Fruit fly (Drosophila melanogaster) whole organism, embryonic: ENCODE data around the gene simj.

ENCODE experiments used
- Abd-B ChIP-seq: fragments of 200-800 bp; sonication (Bioruptor generic); optimal IDR thresholded peaks from 2 replicates; lab custom pipeline; 2018; ENCODE audit warnings: missing biosample characterization, mild to moderate bottlenecking, missing genetic modification characterization, moderate library complexity
- Asciz ChIP-seq: fragments of 200-800 bp; sonication (Bioruptor generic); optimal IDR thresholded peaks from 2 replicates; lab custom pipeline; 2017; ENCODE audit warnings: missing biosample characterization, mild to moderate bottlenecking, missing genetic modification characterization, missing genetic modification reagents
- BEAF-32 ChIP-seq: fragments of 200-800 bp; sonication (Bioruptor generic); optimal IDR thresholded peaks from 3 replicates; lab custom pipeline; 2017; ENCODE audit warnings: missing biosample characterization, missing genetic modification characterization, mild to moderate bottlenecking, moderate library complexity, missing genetic modification reagents
- Bteb2 ChIP-seq: fragments of 200-800 bp; sonication (Bioruptor generic); optimal IDR thresholded peaks from 2 replicates; lab custom pipeline; 2016; ENCODE audit warnings: missing biosample characterization, missing genetic modification characterization
- C15 ChIP-seq: fragments of 200-800 bp; sonication (Bioruptor generic); IDR thresholded peaks from 3 replicates; pipeline ENCODE4 v1.3.6; 2022; ENCODE audit warnings: missing biosample characterization, missing genetic modification characterization
- CG11093 ChIP-seq: fragments of 200-800 bp; sonication (Bioruptor generic); IDR thresholded peaks from 3 replicates; pipeline ENCODE4 v1.3.6; 2022; ENCODE audit warnings: missing biosample characterization, missing genetic modification characterization
- CG12299 ChIP-seq: fragments of 200-800 bp; sonication (Bioruptor generic); optimal IDR thresholded peaks from 2 replicates; lab custom pipeline; 2018; ENCODE audit warnings: missing biosample characterization, mild to moderate bottlenecking, missing genetic modification characterization
- CG13123 ChIP-seq: fragments of 200-800 bp; sonication (Bioruptor generic); optimal IDR thresholded peaks from 2 replicates; lab custom pipeline; 2016; ENCODE audit warnings: missing biosample characterization, missing genetic modification characterization
- CG13287 ChIP-seq: fragments of 200-800 bp; sonication (Bioruptor generic); IDR thresholded peaks from 2 replicates; pipeline ENCODE4 v1.3.6; 2022; ENCODE audit warnings: missing biosample characterization, missing genetic modification characterization; ENCODE audit not compliant: partially characterized antibody
- CG15011 ChIP-seq: fragments of 200-800 bp; sonication (Bioruptor generic); optimal IDR thresholded peaks from 3 replicates; lab custom pipeline; 2018; ENCODE audit warnings: missing biosample characterization, mild to moderate bottlenecking, missing genetic modification characterization
- CG15073 ChIP-seq: fragments of 200-800 bp; sonication (Bioruptor generic); optimal IDR thresholded peaks from 2 replicates; lab custom pipeline; 2016; ENCODE audit warnings: missing biosample characterization, missing genetic modification characterization
- CG15479 ChIP-seq: fragments of 200-800 bp; sonication (Bioruptor generic); optimal IDR thresholded peaks from 3 replicates; lab custom pipeline; 2019; ENCODE audit warnings: missing biosample characterization, mild to moderate bottlenecking, missing genetic modification characterization, moderate library complexity
- CG1647 ChIP-seq: fragments of 200-800 bp; sonication (Bioruptor generic); optimal IDR thresholded peaks from 3 replicates; lab custom pipeline; 2016; ENCODE audit warnings: missing biosample characterization, missing genetic modification characterization
- CG2678 ChIP-seq: fragments of 200-800 bp; sonication (Bioruptor generic); optimal IDR thresholded peaks from 3 replicates; lab custom pipeline; 2019; ENCODE audit warnings: missing biosample characterization, mild to moderate bottlenecking, missing genetic modification characterization, moderate library complexity
- CG2875 ChIP-seq: fragments of 200-800 bp; sonication (Bioruptor generic); optimal IDR thresholded peaks from 2 replicates; lab custom pipeline; 2017; ENCODE audit warnings: missing biosample characterization, mild to moderate bottlenecking, missing genetic modification characterization, missing genetic modification reagents
- CG30403 ChIP-seq: fragments of 200-800 bp; sonication (Bioruptor generic); optimal IDR thresholded peaks from 3 replicates; lab custom pipeline; 2016; ENCODE audit warnings: missing biosample characterization, missing genetic modification characterization
- CG3163 ChIP-seq: fragments of 200-800 bp; sonication (Bioruptor generic); optimal IDR thresholded peaks from 3 replicates; lab custom pipeline; 2016; ENCODE audit warnings: missing biosample characterization, missing genetic modification characterization
- CG3995 ChIP-seq: fragments of 200-800 bp; sonication (Bioruptor generic); optimal IDR thresholded peaks from 3 replicates; lab custom pipeline; 2016; ENCODE audit warnings: missing biosample characterization, missing genetic modification characterization
- CG4282 ChIP-seq: fragments of 200-800 bp; sonication (Bioruptor generic); optimal IDR thresholded peaks from 2 replicates; lab custom pipeline; 2016; ENCODE audit warnings: missing biosample characterization, missing genetic modification characterization
- CG4328 ChIP-seq: fragments of 200-800 bp; sonication (Bioruptor generic); optimal IDR thresholded peaks from 3 replicates; lab custom pipeline; 2017; ENCODE audit warnings: missing biosample characterization, missing genetic modification reagents, missing genetic modification characterization
- CG6175 ChIP-seq: fragments of 200-800 bp; sonication (Bioruptor generic); IDR thresholded peaks from 3 replicates; pipeline ENCODE4 v1.3.6; 2022; ENCODE audit warnings: missing biosample characterization, missing genetic modification characterization
- CG8290 ChIP-seq, 3 experiments: fragments of 200-800 bp; sonication (Bioruptor generic); optimal IDR thresholded peaks; 2 replicates each; lab custom pipeline; 2016 to 2019; ENCODE audit warnings: missing biosample characterization in 3 of 3, missing genetic modification characterization in 3 of 3, mild to moderate bottlenecking in 2 of 3, moderate library complexity in 1 of 3
- CG9817 ChIP-seq: fragments of 200-800 bp; sonication (Bioruptor generic); optimal IDR thresholded peaks from 2 replicates; lab custom pipeline; 2018; ENCODE audit warnings: missing biosample characterization, mild to moderate bottlenecking, missing genetic modification characterization, moderate library complexity
- CHES-1-like ChIP-seq: fragments of 200-800 bp; sonication (Bioruptor generic); optimal IDR thresholded peaks from 2 replicates; lab custom pipeline; 2016; ENCODE audit warnings: missing biosample characterization, missing genetic modification characterization
- Dek ChIP-seq: fragments of 200-800 bp; sonication (Bioruptor generic); optimal IDR thresholded peaks from 3 replicates; lab custom pipeline; 2019; ENCODE audit warnings: missing biosample characterization, mild to moderate bottlenecking, missing genetic modification characterization, moderate library complexity
- Doc2 ChIP-seq: fragments of 200-800 bp; sonication (Bioruptor generic); IDR thresholded peaks from 2 replicates; pipeline ENCODE4 v1.3.6; 2022; ENCODE audit warnings: missing biosample characterization, missing genetic modification characterization
- H2.0 ChIP-seq: fragments of 200-800 bp; sonication (Bioruptor generic); IDR thresholded peaks from 2 replicates; pipeline ENCODE4 v1.3.6; 2022; ENCODE audit warnings: missing biosample characterization, missing genetic modification characterization
- NK7.1 ChIP-seq: fragments of 200-800 bp; sonication (Bioruptor generic); optimal IDR thresholded peaks from 3 replicates; lab custom pipeline; 2016; ENCODE audit warnings: missing biosample characterization, missing genetic modification characterization
- Nf-YC ChIP-seq: fragments of 200-800 bp; optimal IDR thresholded peaks from 3 replicates; lab custom pipeline; 2019; ENCODE audit warnings: missing biosample characterization, mild to moderate bottlenecking, missing genetic modification characterization, moderate library complexity
- Oaz ChIP-seq: fragments of 200-800 bp; sonication (Bioruptor generic); IDR thresholded peaks from 2 replicates; pipeline ENCODE4 v1.3.6; 2022; ENCODE audit warnings: missing biosample characterization, missing genetic modification characterization
- Usf ChIP-seq: fragments of 200-800 bp; sonication (Bioruptor generic); optimal IDR thresholded peaks from 2 replicates; lab custom pipeline; 2017; ENCODE audit warnings: missing genotype, missing biosample characterization, missing genetic modification characterization
- Vsx1 ChIP-seq: fragments of 200-800 bp; sonication (Bioruptor generic); optimal IDR thresholded peaks from 2 replicates; lab custom pipeline; 2017; ENCODE audit warnings: missing biosample characterization, mild to moderate bottlenecking, missing genetic modification characterization, missing genetic modification reagents
- al ChIP-seq: fragments of 200-800 bp; sonication (Bioruptor generic); IDR thresholded peaks from 2 replicates; pipeline ENCODE4 v1.3.6; 2022; ENCODE audit warnings: missing biosample characterization, missing genetic modification characterization
- bigmax ChIP-seq: fragments of 200-800 bp; sonication (Bioruptor generic); optimal IDR thresholded peaks from 2 replicates; lab custom pipeline; 2018; ENCODE audit warnings: missing biosample characterization, mild to moderate bottlenecking, missing genetic modification characterization
- crc ChIP-seq: fragments of 200-800 bp; sonication (Bioruptor generic); optimal IDR thresholded peaks from 2 replicates; lab custom pipeline; 2016; ENCODE audit warnings: missing biosample characterization, missing genetic modification characterization
- dan ChIP-seq: fragments of 200-800 bp; sonication (Bioruptor generic); IDR thresholded peaks from 2 replicates; pipeline ENCODE4 v1.3.6; 2022; ENCODE audit warnings: missing biosample characterization, missing genetic modification characterization
- en ChIP-seq: fragments of 200-800 bp; sonication (Bioruptor generic); optimal IDR thresholded peaks from 2 replicates; lab custom pipeline; 2016; ENCODE audit warnings: missing biosample characterization, missing genetic modification characterization
- fru ChIP-seq: fragments of >200 bp; optimal IDR thresholded peaks from 2 replicates; lab custom pipeline; 2017
- gt ChIP-seq: fragments of 200-800 bp; sonication (Bioruptor generic); IDR thresholded peaks from 2 replicates; pipeline ENCODE4 v1.3.6; 2022; ENCODE audit warnings: missing biosample characterization, missing genetic modification characterization
- kni ChIP-seq: fragments of 200-800 bp; sonication (Bioruptor generic); optimal IDR thresholded peaks from 3 replicates; lab custom pipeline; 2017; ENCODE audit warnings: mild to moderate bottlenecking, missing biosample characterization, missing genetic modification reagents, missing genetic modification characterization
- lbe ChIP-seq: fragments of 200-800 bp; sonication (Bioruptor generic); optimal IDR thresholded peaks from 2 replicates; lab custom pipeline; 2016; ENCODE audit warnings: missing biosample characterization, mild to moderate bottlenecking, missing genetic modification characterization
- ro ChIP-seq: fragments of 200-800 bp; sonication (Bioruptor generic); IDR thresholded peaks from 2 replicates; pipeline ENCODE4 v1.3.6; 2022; ENCODE audit warnings: missing biosample characterization, missing genetic modification characterization
- sc ChIP-seq, 3 experiments: fragments of >200 bp in 2 of 3; fragments of 200-800 bp in 1 of 3; sonication (Bioruptor generic) in 1 of 3; optimal IDR thresholded peaks; 2 replicates in 2 of 3; 3 replicates in 1 of 3; lab custom pipeline; 2017; ENCODE audit warnings: mild to moderate bottlenecking in 1 of 3, missing biosample characterization in 1 of 3, missing genetic modification characterization in 1 of 3, missing genetic modification reagents in 1 of 3
- scrt ChIP-seq: fragments of 200-800 bp; sonication (Bioruptor generic); optimal IDR thresholded peaks from 2 replicates; lab custom pipeline; 2018; ENCODE audit warnings: missing biosample characterization, mild to moderate bottlenecking, missing genetic modification characterization, moderate library complexity
- stc ChIP-seq: fragments of 200-800 bp; sonication (Bioruptor generic); IDR thresholded peaks from 2 replicates; pipeline ENCODE4 v1.3.6; 2022; ENCODE audit warnings: missing biosample characterization, missing genetic modification characterization
- stwl ChIP-seq: fragments of 200-800 bp; sonication (Bioruptor generic); optimal IDR thresholded peaks from 3 replicates; lab custom pipeline; 2018; ENCODE audit warnings: missing biosample characterization, mild to moderate bottlenecking, missing genetic modification characterization, moderate library complexity
- tin ChIP-seq: fragments of 200-800 bp; sonication (Bioruptor generic); optimal IDR thresholded peaks from 3 replicates; lab custom pipeline; 2016; ENCODE audit warnings: missing biosample characterization, missing genetic modification characterization
- tna ChIP-seq: fragments of 200-800 bp; sonication (Bioruptor generic); IDR thresholded peaks from 2 replicates; pipeline ENCODE4 v1.3.6; 2022; ENCODE audit warnings: missing biosample characterization, missing genetic modification characterization; ENCODE audit not compliant: partially characterized antibody
- toy ChIP-seq: fragments of 200-800 bp; sonication (Bioruptor generic); IDR thresholded peaks from 2 replicates; pipeline ENCODE4 v1.3.6; 2022; ENCODE audit warnings: missing biosample characterization, missing genetic modification characterization
- vfl ChIP-seq: fragments of 200-800 bp; sonication (Bioruptor generic); optimal IDR thresholded peaks from 2 replicates; lab custom pipeline; 2016; ENCODE audit warnings: missing biosample characterization, missing genetic modification characterization
- zen2 ChIP-seq: fragments of 200-800 bp; sonication (Bioruptor generic); IDR thresholded peaks from 3 replicates; pipeline ENCODE4 v1.3.6; 2022; ENCODE audit warnings: missing biosample characterization, missing genetic modification characterization; ENCODE audit not compliant: partially characterized antibody

simj gene

dm6 chr3L:10630885-10631359 lies 33.6 kb upstream of the simj start, which contains the start of the genes CG42535, CG34001 and hay (continued):
- TF ChIP-seq lbe (GFP tag; lab: Kevin White, UChicago) (no peak), toy (no peak), CG2678 (no peak), CG12299 (tag; lab: Kevin White, UChicago) (no peak), CG4328 (no peak), BEAF-32 (GFP tag; lab: Kevin White, UChicago) (peak; percentile 51), fru (lab: Kevin White, UChicago) (no peak), dan (GFP tag; lab: Robert Waterston, UW) (no peak), CG30403 (no peak), Bteb2 (GFP tag; lab: Kevin White, UChicago) (no peak), Nf-YC (tag; lab: Kevin White, UChicago) (no peak), kni (GFP tag; lab: Kevin White, UChicago) (no peak), Dek (tag; lab: Kevin White, UChicago) (no peak), Vsx1 (GFP tag; lab: Kevin White, UChicago) (no peak), CG3163 (GFP tag; lab: Kevin White, UChicago) (no peak), Oaz (GFP tag; lab: Robert Waterston, UW) (no peak), CG11093 (GFP tag; lab: Robert Waterston, UW) (no peak), NK7.1 (no peak), Asciz (no peak), CG4282 (GFP tag; lab: Kevin White, UChicago) (no peak), CG13287 (GFP tag; lab: Robert Waterston, UW) (peak; percentile 50; the same call in 1 of the 2 replicates), CG15011 (no peak), CHES-1-like (GFP tag; lab: Kevin White, UChicago) (peak; percentile 57), scrt (GFP tag; lab: Kevin White, UChicago) (no peak), H2.0 (GFP tag; lab: Robert Waterston, UW) (no peak), stc (GFP tag; lab: Robert Waterston, UW) (no peak), al (no peak), Doc2 (GFP tag; lab: Robert Waterston, UW) (no peak), CG2875 (no peak), Usf (no peak), CG15479 (GFP tag; lab: Kevin White, UChicago) (no peak), vfl (no peak), CG8290 (GFP tag; optimal IDR thresholded peaks at IDR 0.05; lab: Kevin White, UChicago) (no peak), CG8290 (tag; optimal IDR thresholded peaks at IDR 0.05; lab: Kevin White, UChicago) (no peak), zen2 (GFP tag; lab: Robert Waterston, UW) (no peak), ro (GFP tag; lab: Robert Waterston, UW) (no peak), tin (no peak), CG1647 (GFP tag; lab: Kevin White, UChicago) (no peak), CG6175 (GFP tag; lab: Robert Waterston, UW) (no peak), stwl (tag; lab: Kevin White, UChicago) (peak; percentile 94), C15 (no peak), en (GFP tag; lab: Kevin White, UChicago) (no peak), tna (GFP tag; lab: Robert Waterston, UW) (no peak), sc (optimal IDR thresholded peaks at IDR 0.05; lab: Kevin White, UChicago) (no peak), sc (GFP tag; optimal IDR thresholded peaks at IDR 0.05; lab: Kevin White, UChicago) (no peak), crc (GFP tag; lab: Kevin White, UChicago) (no peak), CG9817 (no peak), CG15073 (GFP tag; lab: Kevin White, UChicago) (no peak), gt (GFP tag; lab: Robert Waterston, UW) (no peak), CG13123 (GFP tag; lab: Kevin White, UChicago) (no peak), bigmax (GFP tag; lab: Kevin White, UChicago) (no peak), Abd-B (no peak), CG3995 (GFP tag; lab: Kevin White, UChicago) (no peak)
